Worm (Caenorhabditis elegans): ENCODE results near the gene sdc-2.

sdc-2 gene

DNA sequence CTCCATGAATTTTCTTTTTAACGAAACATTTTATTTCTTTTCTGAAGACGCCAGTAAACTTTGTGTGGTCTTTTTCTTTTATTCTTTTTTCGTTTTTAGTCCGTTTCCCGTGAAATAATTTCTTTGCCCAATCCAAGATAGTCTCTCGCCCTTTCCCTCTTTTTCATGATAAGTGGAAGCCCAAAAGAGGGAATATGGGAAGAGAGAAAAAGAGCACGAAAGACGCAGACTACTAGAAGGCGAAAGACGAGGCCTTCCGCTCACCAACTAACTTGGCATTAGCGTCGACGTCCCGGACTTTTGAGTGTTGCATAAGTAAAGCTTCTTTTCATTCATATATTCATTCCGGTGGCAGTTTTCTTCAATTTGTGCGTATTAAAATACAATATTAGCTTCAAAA is 30.4 kb downstream of the sdc-2 start:
- TF ChIP-seq hlh-8 (tag; optimal IDR thresholded peaks at IDR 0.05), result no peak
- no peak for TF ChIP-seq nhr-232 (tag; optimal IDR thresholded peaks at IDR 0.05)
- no peak for TF ChIP-seq pqm-1 (tag; optimal IDR thresholded peaks at IDR 0.05)
- no peak for TF ChIP-seq ztf-16 (tag; optimal IDR thresholded peaks at IDR 0.05)
- TF ChIP-seq ceh-31 (tag; optimal IDR thresholded peaks at IDR 0.05), result peak; percentile 27
- no peak for TF ChIP-seq hlh-13 (GFP tag; optimal IDR thresholded peaks at IDR 0.05)
- TF ChIP-seq unc-42 (tag; optimal IDR thresholded peaks at IDR 0.05), result peak; percentile 50

DNA sequence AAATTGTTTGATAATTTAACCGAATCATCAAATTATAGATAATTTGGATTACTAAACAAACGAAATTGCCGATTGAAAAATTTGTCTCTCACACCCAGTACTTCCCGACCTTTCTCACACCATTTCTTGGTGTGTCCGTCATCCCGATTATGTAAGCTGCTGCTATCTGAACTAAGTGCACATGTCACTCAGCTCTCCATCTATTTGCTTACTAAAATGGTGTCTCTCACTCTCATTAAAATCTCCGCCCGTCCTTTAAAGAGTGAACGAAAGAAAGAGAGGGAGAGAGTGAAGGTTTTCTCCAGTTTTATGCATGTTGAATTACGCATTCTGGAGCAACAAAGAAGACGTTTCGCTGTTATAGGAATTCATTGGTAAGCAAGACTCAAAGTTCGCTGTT is 32.0 kb downstream of the sdc-2 start:
- no peak for TF ChIP-seq tbx-2 (tag; optimal IDR thresholded peaks at IDR 0.05)
- TF ChIP-seq ceh-31 (tag; optimal IDR thresholded peaks at IDR 0.05), result peak; percentile 30
- peak; percentile 42 for TF ChIP-seq unc-55 (GFP tag; optimal IDR thresholded peaks at IDR 0.05)

DNA sequence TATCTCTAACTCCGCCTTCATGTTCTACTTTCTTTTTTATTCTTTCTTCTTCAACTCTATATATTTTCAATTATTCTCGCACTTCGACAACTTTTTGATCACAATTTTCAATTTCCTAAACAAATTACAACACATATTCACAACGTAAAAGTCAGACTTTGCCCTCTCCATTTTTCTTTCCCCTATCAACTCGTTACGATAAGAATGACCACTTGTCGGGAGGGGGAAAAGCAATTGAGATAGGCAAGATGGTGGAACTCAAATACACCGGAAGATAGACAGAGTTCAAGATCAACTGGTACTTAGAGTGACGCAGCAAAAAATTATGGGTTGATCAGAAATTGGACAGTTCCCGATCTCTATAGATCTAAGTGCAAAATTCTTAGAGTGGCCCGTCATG is 32.5 kb downstream of the sdc-2 start:
- TF ChIP-seq hlh-8 (tag; optimal IDR thresholded peaks at IDR 0.05) (no peak), pat-9 (tag; optimal IDR thresholded peaks at IDR 0.05) (no peak), nhr-11 (tag; optimal IDR thresholded peaks at IDR 0.05) (no peak), tbx-7 (tag; optimal IDR thresholded peaks at IDR 0.05) (no peak), madf-2 (tag; optimal IDR thresholded peaks at IDR 0.05) (no peak), ahr-1 (tag; optimal IDR thresholded peaks at IDR 0.05) (no peak), ttx-3 (tag; optimal IDR thresholded peaks at IDR 0.05) (no peak)

DNA sequence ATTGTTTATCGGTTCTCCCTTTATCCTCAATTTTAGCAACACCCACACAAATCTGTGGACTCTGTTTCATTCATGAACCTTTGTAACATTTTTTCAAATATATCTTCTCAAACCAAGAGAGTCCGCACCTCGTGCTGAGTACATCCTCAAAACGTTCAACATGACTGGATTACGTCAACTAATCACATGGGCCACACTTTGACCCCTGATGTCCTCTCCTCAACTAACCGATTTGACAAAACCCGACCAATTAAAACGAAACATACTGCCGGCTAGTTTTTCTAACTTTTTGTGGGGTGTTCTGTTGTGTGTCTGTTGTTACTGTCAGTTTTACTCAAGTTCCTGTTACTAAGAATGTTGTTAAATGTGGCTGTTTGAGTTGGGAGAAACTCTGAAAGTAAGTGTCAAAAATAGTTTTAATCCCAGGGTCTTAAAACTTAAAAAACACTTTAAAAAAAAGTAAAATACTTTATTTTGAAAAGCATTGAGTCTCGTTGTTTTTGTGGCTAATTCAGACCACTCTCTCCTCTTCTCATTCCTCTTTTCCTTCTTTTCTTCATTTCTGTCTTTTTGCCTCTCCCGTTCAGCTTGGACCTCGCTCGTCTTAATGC is 33.1 kb downstream of the sdc-2 start:
- TF ChIP-seq pax-1 (tag; optimal IDR thresholded peaks at IDR 0.05), result no peak

DNA sequence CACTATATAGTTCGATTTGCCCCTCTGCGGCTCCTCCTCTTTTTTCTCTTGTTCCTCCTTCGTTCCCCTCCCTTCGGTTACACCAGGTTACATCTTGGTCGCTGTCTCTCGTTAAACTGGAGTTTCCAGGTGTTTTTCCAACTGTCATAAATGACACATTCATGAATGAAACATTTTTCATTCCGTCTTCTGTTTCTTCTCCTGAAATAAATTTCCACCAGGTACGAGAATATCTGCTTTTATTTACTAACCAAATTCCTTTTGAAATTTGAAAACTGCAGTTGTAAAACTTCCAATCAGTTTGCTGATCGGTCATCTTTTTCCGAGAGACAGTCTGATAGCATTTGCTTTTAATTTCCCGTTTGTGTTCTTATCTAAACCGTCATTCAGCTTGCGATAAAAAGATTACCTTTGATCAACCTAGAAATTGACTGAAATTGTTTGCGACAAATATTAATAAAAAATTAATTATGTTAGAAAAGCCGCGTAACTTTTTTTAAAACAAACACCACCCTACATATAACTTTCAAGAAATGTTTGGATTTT is 33.8 kb downstream of the sdc-2 start, which contains the start of gene C35C5.10:
C35C5.10 (plus strand) TSS at position 51 of the 546 bp plus-strand sequence.
- TF ChIP-seq C38D4.7 (GFP tag; optimal IDR thresholded peaks at IDR 0.05) (no peak), ceh-9 (tag; optimal IDR thresholded peaks at IDR 0.05) (no peak), odd-2 (tag; optimal IDR thresholded peaks at IDR 0.05) (no peak), fax-1 (tag; optimal IDR thresholded peaks at IDR 0.05) (no peak), sox-4 (tag; optimal IDR thresholded peaks at IDR 0.05) (no peak), gmeb-2 (tag; optimal IDR thresholded peaks at IDR 0.05) (no peak), ceh-30 (tag; optimal IDR thresholded peaks at IDR 0.05) (no peak), Y22D7AL.16 (tag; optimal IDR thresholded peaks at IDR 0.05) (no peak), ceh-31 (tag; optimal IDR thresholded peaks at IDR 0.05) (no peak)

DNA sequence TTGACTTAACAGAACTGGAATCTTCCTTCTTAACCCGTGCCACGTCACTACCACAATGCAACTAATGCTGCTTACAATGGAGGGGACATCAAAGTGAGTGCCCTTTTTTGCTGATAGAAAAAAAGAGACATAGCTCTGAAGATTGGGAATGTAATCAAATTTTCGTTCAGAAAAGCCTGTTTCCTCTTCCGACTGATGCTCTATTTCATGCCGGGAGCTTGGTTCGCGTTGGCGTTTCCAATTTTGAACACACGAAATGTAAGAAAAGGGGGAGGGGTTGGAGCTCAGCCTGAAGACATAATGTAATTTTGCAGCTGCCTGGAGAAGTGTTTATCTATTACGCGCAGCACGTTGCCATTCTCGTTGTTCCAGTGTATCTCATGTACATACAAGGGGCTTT is 35.6 kb downstream of the sdc-2 start:
- TF ChIP-seq unc-42 (tag; optimal IDR thresholded peaks at IDR 0.05) (peak; percentile 94), sox-4 (tag; optimal IDR thresholded peaks at IDR 0.05) (no peak)

DNA sequence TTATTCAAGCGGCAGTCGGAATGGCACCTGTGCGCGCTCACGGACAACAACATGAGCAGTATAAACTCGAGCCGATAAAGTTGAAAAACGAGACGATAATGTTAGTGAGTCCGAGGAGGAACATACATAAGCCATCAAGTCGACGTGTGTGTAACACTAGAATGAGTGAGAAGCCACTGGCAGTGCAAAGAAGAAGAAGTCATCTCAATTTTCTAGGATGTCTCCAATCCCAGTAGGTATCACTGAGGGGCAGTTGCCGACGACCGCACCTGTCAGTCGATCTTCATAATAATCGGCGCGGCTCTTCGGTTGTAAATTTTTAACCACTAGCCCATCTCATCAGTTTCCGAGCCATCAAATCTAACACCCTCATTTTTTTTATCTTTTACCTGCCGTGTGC is 37.6 kb downstream of the sdc-2 start:
- TF ChIP-seq unc-55 (GFP tag; optimal IDR thresholded peaks at IDR 0.05) (peak; percentile 29), ceh-34 (tag; optimal IDR thresholded peaks at IDR 0.05) (peak; percentile 65), ref-2 (tag; optimal IDR thresholded peaks at IDR 0.05) (no peak), rnt-1 (tag; optimal IDR thresholded peaks at IDR 0.05) (peak; percentile 61)

DNA sequence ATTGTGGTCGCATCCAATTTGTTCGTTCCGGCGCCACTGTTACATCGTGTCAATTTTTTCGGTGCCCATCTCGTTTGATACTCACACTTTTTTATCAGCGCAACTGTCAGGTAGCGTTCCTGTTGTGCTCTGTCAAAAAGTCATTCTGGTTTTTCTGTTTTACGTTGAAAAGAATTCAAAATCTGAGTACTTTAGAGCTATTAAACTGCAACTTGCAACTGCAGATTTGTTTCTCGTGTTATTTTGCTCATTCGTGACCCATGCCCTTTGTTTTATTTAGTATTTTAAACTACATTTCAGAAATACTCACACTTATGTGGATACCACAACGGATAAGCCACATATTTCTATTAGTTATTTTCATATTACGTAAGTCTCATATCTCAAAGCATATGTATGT is 38.1 kb downstream of the sdc-2 start, which contains the start of gene lev-8:
lev-8 (plus strand) TSS at position 301 of the 400 bp plus-strand sequence.
- no peak for TF ChIP-seq odd-2 (tag; optimal IDR thresholded peaks at IDR 0.05)
- TF ChIP-seq ceh-24 (tag; optimal IDR thresholded peaks at IDR 0.05), result no peak
- TF ChIP-seq dve-1 (tag; optimal IDR thresholded peaks at IDR 0.05), result no peak
- no peak for TF ChIP-seq ets-4 (tag; optimal IDR thresholded peaks at IDR 0.05)
- TF ChIP-seq sox-2 (GFP tag; IDR thresholded peaks at IDR 0.05), result no peak
- TF ChIP-seq ceh-48 (tag; optimal IDR thresholded peaks at IDR 0.05), result no peak

All from whole organism, late embryonic.